Fruit fly (Drosophila melanogaster): ENCODE measurements around the gene Rab11.

Gene Rab11

DNA sequence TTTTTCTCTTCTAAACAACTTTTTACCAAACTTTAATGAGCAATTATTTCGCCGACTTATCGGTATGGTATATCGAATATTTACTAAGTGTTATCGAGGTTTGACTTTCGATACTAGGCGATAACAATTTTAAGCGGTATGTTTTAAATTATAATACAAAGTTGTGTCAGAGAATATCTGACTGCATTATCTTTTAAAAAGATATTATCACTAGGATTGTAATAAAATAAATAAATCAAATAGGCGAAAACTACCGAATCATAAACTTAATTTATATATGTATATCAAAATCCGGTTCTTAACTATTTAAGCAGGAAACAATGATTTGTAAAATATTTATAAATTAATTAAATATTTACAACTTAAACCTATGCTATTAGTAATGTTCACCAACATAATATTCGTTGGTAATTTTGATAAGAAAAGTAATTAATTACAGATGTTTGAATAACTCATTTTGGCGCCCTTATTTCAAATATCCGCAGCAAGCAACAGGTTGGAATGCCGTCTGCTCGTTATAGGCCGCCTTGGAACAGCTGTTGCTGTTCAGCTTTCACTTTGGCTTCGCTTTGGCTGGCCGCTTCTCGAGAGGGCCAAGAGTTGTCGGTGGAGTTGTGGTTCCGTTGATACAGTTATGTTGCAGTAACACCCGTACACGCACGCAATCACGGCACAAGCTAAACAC lies 3.2 kb upstream of the Rab11 start, which contains the start of the genes Sec15 and rtet (continued):
- peak; percentile 17 for TF ChIP-seq CG7556 (GFP tag; optimal IDR thresholded peaks at IDR 0.05)
- peak; percentile 45; the same call in 1 of the 2 replicates for TF ChIP-seq gsb (GFP tag; IDR thresholded peaks at IDR 0.05)
- TF ChIP-seq prd (optimal IDR thresholded peaks at IDR 0.05) = no peak
- peak; percentile 47; the same call in 2 of the 3 replicates for TF ChIP-seq prd (GFP tag; IDR thresholded peaks at IDR 0.05)
- no peak for TF ChIP-seq CG7372 (GFP tag; IDR thresholded peaks at IDR 0.05)
- TF ChIP-seq sob (GFP tag; IDR thresholded peaks at IDR 0.05) = peak; percentile 45
- peak; percentile 34 for TF ChIP-seq Myb (GFP tag; optimal IDR thresholded peaks at IDR 0.05)
- TF ChIP-seq chinmo (GFP tag; IDR thresholded peaks at IDR 0.05; ENCODE audit: partially characterized antibody) = 0 out of 4 replicates have a peak, but pooled peaks have one; percentile 30
- TF ChIP-seq CG7271 (tag; optimal IDR thresholded peaks at IDR 0.05) = no peak
- TF ChIP-seq CG10209 (GFP tag; optimal IDR thresholded peaks at IDR 0.05) = peak; percentile 54
- TF ChIP-seq ci (GFP tag; IDR thresholded peaks at IDR 0.05) = peak; percentile 75
- peak; percentile 26 for TF ChIP-seq Nf-YB (GFP tag; optimal IDR thresholded peaks at IDR 0.05)
- no peak for TF ChIP-seq sim (GFP tag; IDR thresholded peaks at IDR 0.05)
- TF ChIP-seq E2f2 (GFP tag; IDR thresholded peaks at IDR 0.05) = peak; percentile 80
- peak; percentile 80 for TF ChIP-seq gem (tag; optimal IDR thresholded peaks at IDR 0.05)
- no peak for TF ChIP-seq pb (GFP tag; optimal IDR thresholded peaks at IDR 0.05)
- TF ChIP-seq croc (GFP tag; conservative IDR thresholded peaks at IDR 0.05) = peak; percentile 28; the same call in 1 of the 3 replicates
- TF ChIP-seq CG3065 (GFP tag; optimal IDR thresholded peaks at IDR 0.05) = no peak
- no peak for TF ChIP-seq CG9215 (GFP tag; IDR thresholded peaks at IDR 0.05)
- TF ChIP-seq Oli (tag; optimal IDR thresholded peaks at IDR 0.05) = peak; percentile 48
- peak; percentile 25 for TF ChIP-seq slp2 (GFP tag; optimal IDR thresholded peaks at IDR 0.05)
- peak; percentile 76 for TF ChIP-seq vvl (GFP tag; IDR thresholded peaks at IDR 0.05)
- peak; percentile 42 for TF ChIP-seq Opbp (GFP tag; IDR thresholded peaks at IDR 0.05; ENCODE audit: partially characterized antibody)
- peak; percentile 7 for TF ChIP-seq lbe (GFP tag; optimal IDR thresholded peaks at IDR 0.05)
- peak; percentile 56 for TF ChIP-seq stc (GFP tag; IDR thresholded peaks at IDR 0.05)
- TF ChIP-seq CG6683 (GFP tag; optimal IDR thresholded peaks at IDR 0.05) = peak; percentile 2
- peak; percentile 59 for TF ChIP-seq sna (GFP tag; IDR thresholded peaks at IDR 0.05; ENCODE audit: partially characterized antibody)
- no peak for TF ChIP-seq pum (GFP tag; optimal IDR thresholded peaks at IDR 0.05)
- TF ChIP-seq abd-A (tag; optimal IDR thresholded peaks at IDR 0.05) = no peak
- TF ChIP-seq CG12219 (GFP tag; optimal IDR thresholded peaks at IDR 0.05) = peak; percentile 50
- TF ChIP-seq dan (GFP tag; IDR thresholded peaks at IDR 0.05) = no peak
- TF ChIP-seq CG17385 (GFP tag; optimal IDR thresholded peaks at IDR 0.05) = peak; percentile 46
- no peak for TF ChIP-seq disco-r (GFP tag; optimal IDR thresholded peaks at IDR 0.05)
- TF ChIP-seq CG11247 (GFP tag; IDR thresholded peaks at IDR 0.05) = peak; percentile 53
- peak; percentile 70 for TF ChIP-seq CG15601 (tag; optimal IDR thresholded peaks at IDR 0.05)
- TF ChIP-seq CG33557 (GFP tag; optimal IDR thresholded peaks at IDR 0.05) = peak; percentile 44
- TF ChIP-seq sug (tag; optimal IDR thresholded peaks at IDR 0.05) = peak; percentile 54
- no peak for TF ChIP-seq CG12071 (GFP tag; optimal IDR thresholded peaks at IDR 0.05)
- TF ChIP-seq CG10543 (GFP tag; optimal IDR thresholded peaks at IDR 0.05) = peak; percentile 67
- peak; percentile 69 for TF ChIP-seq BEAF-32 (GFP tag; optimal IDR thresholded peaks at IDR 0.05)
- peak; percentile 97 for TF ChIP-seq scrt (GFP tag; optimal IDR thresholded peaks at IDR 0.05)
- no peak for TF ChIP-seq fd3F (GFP tag; optimal IDR thresholded peaks at IDR 0.05)
- 0 out of 2 replicates have a peak, but pooled peaks have one; percentile 24 for TF ChIP-seq ttk (GFP tag; IDR thresholded peaks at IDR 0.05)
- no peak for TF ChIP-seq trh (GFP tag; optimal IDR thresholded peaks at IDR 0.05)
- no peak for TF ChIP-seq CG12744 (GFP tag; optimal IDR thresholded peaks at IDR 0.05)
- TF ChIP-seq TFAM (GFP tag; optimal IDR thresholded peaks at IDR 0.05) = no peak
- TF ChIP-seq HLH4C (GFP tag; IDR thresholded peaks at IDR 0.05; ENCODE audit: partially characterized antibody) = peak; percentile 78
- TF ChIP-seq Ptx1 (GFP tag; IDR thresholded peaks at IDR 0.05) = peak; percentile 48; the same call in 1 of the 2 replicates
- TF ChIP-seq CG14441 (GFP tag; IDR thresholded peaks at IDR 0.05) = peak; percentile 58

Data from whole organism, embryonic.